Worm (Caenorhabditis elegans): ENCODE data around the gene tftc-3.
A peak's percentile ranks its signal among the peaks of the same experiment; 100 is the strongest.

Gene tftc-3

ce11 chrV:10210244-10210643, at the start of gene tftc-3:
Gene tftc-3, minus strand, starts transcription at chrV:10210344.
- TF ChIP-seq lim-7 (GFP tag; IDR thresholded peaks at IDR 0.05) (no peak), duxl-1 (tag; optimal IDR thresholded peaks at IDR 0.05; ENCODE audit: poor library complexity) (peak; percentile 35)

ce11 chrV:10256050-10256449, 45.9 kb upstream of the tftc-3 start, which contains the start of gene nhr-232:
Gene nhr-232, plus strand, starts transcription at chrV:10256170.
- TF ChIP-seq fkh-10 (GFP tag; optimal IDR thresholded peaks at IDR 0.05) (no peak), lim-7 (GFP tag; IDR thresholded peaks at IDR 0.05) (no peak), R02D3.7 (tag; optimal IDR thresholded peaks at IDR 0.05) (no peak), zip-11 (GFP tag; IDR thresholded peaks at IDR 0.05) (no peak), rbr-2 (tag; optimal IDR thresholded peaks at IDR 0.05) (no peak), nhr-76 (tag; optimal IDR thresholded peaks at IDR 0.05) (no peak), ztf-11 (tag; optimal IDR thresholded peaks at IDR 0.05) (no peak), nhr-25 (tag; optimal IDR thresholded peaks at IDR 0.05; ENCODE audit: borderline replicate concordance, insufficient read depth) (no peak), hlh-11 (tag; optimal IDR thresholded peaks at IDR 0.05) (peak; percentile 75), ceh-62 (tag; optimal IDR thresholded peaks at IDR 0.05) (no peak), nhr-102 (tag; optimal IDR thresholded peaks at IDR 0.05) (no peak), ama-1 (optimal IDR thresholded peaks at IDR 0.05) (no peak), duxl-1 (tag; optimal IDR thresholded peaks at IDR 0.05; ENCODE audit: poor library complexity) (no peak), attf-4 (tag; optimal IDR thresholded peaks at IDR 0.05) (no peak), F44E2.7 (GFP tag; IDR thresholded peaks at IDR 0.05) (no peak), F37D6.2 (tag; optimal IDR thresholded peaks at IDR 0.05) (no peak), php-3 (GFP tag; IDR thresholded peaks at IDR 0.05) (peak; percentile 63), skn-1 (tag; optimal IDR thresholded peaks at IDR 0.05) (no peak), egl-27 (tag; optimal IDR thresholded peaks at IDR 0.05) (no peak), lin-13 (GFP tag; optimal IDR thresholded peaks at IDR 0.05) (no peak), unc-39 (tag; optimal IDR thresholded peaks at IDR 0.05) (no peak), mep-1 (tag; optimal IDR thresholded peaks at IDR 0.05) (no peak), tag-97 (GFP tag; IDR thresholded peaks at IDR 0.05) (no peak), nhr-41 (GFP tag; IDR thresholded peaks at IDR 0.05) (no peak), jun-1 (tag; optimal IDR thresholded peaks at IDR 0.05) (no peak), dpl-1 (GFP tag; optimal IDR thresholded peaks at IDR 0.05) (no peak), dmd-6 (GFP tag; IDR thresholded peaks at IDR 0.05) (peak; percentile 91), F10B5.3 (tag; optimal IDR thresholded peaks at IDR 0.05) (no peak), zfp-2 (tag; optimal IDR thresholded peaks at IDR 0.05) (no peak), dve-1 (tag; optimal IDR thresholded peaks at IDR 0.05; ENCODE audit: insufficient read depth) (peak; percentile 64), daf-12 (tag; optimal IDR thresholded peaks at IDR 0.05) (no peak), fos-1 (tag; optimal IDR thresholded peaks at IDR 0.05) (no peak), zip-2 (tag; optimal IDR thresholded peaks at IDR 0.05) (no peak), ceh-44 (GFP tag; IDR thresholded peaks at IDR 0.05) (no peak), nhr-237 (tag; optimal IDR thresholded peaks at IDR 0.05) (no peak), mxl-3 (GFP tag; optimal IDR thresholded peaks at IDR 0.05) (peak; percentile 52), madf-9 (GFP tag; conservative IDR thresholded peaks at IDR 0.05) (no peak), daf-8 (GFP tag; IDR thresholded peaks at IDR 0.05) (no peak), tra-1 (GFP tag; IDR thresholded peaks at IDR 0.05) (no peak), nhr-42 (GFP tag; IDR thresholded peaks at IDR 0.05) (no peak), zag-1 (tag; optimal IDR thresholded peaks at IDR 0.05) (no peak), nhr-28 (tag; optimal IDR thresholded peaks at IDR 0.05) (peak; percentile 80), unc-130 (GFP tag; optimal IDR thresholded peaks at IDR 0.05) (no peak), ceh-32 (tag; optimal IDR thresholded peaks at IDR 0.05; ENCODE audit: poor library complexity) (no peak), mdl-1 (tag; optimal IDR thresholded peaks at IDR 0.05) (no peak), T20F7.1 (GFP tag; optimal IDR thresholded peaks at IDR 0.05) (no peak), nhr-77 (tag; optimal IDR thresholded peaks at IDR 0.05) (peak; percentile 73), F26F4.8 (GFP tag; conservative IDR thresholded peaks at IDR 0.05) (no peak), lsy-2 (tag; optimal IDR thresholded peaks at IDR 0.05) (no peak), lin-38 (GFP tag; IDR thresholded peaks at IDR 0.05) (no peak), aly-2 (tag; optimal IDR thresholded peaks at IDR 0.05) (no peak)
